Fruit fly (Drosophila melanogaster) whole organism, adult: Measurements from ENCODE around the gene CG14022.
A peak's percentile ranks its signal among the peaks of the same experiment; 100 is the strongest.

Experiments used
- CG11617 ChIP-seq: fragments of 200-800 bp; sonication (Bioruptor generic); optimal IDR thresholded peaks from 2 replicates; lab custom pipeline; 2017; ENCODE audit warnings: mild to moderate bottlenecking, missing biosample characterization, missing genetic modification reagents, missing genetic modification characterization
- CG12768 ChIP-seq: fragments of 200-800 bp; sonication (Bioruptor generic); optimal IDR thresholded peaks from 2 replicates; lab custom pipeline; 2017; ENCODE audit warnings: missing biosample characterization, missing genetic modification characterization, mild to moderate bottlenecking, moderate library complexity, missing genetic modification reagents
- CG14711 ChIP-seq: fragments of 200-800 bp; sonication (Bioruptor generic); optimal IDR thresholded peaks from 2 replicates; lab custom pipeline; 2018; ENCODE audit warnings: missing biosample characterization, mild to moderate bottlenecking, missing genetic modification characterization, moderate library complexity
- CG1620 ChIP-seq: fragments of 200-800 bp; sonication (Bioruptor generic); optimal IDR thresholded peaks from 2 replicates; lab custom pipeline; 2016; ENCODE audit warnings: missing biosample characterization, missing genetic modification characterization
- CG33017 ChIP-seq: fragments of 200-800 bp; sonication (Bioruptor generic); optimal IDR thresholded peaks from 2 replicates; lab custom pipeline; 2018; ENCODE audit warnings: missing biosample characterization, mild to moderate bottlenecking, missing genetic modification characterization, moderate library complexity
- CG5204 ChIP-seq: fragments of 200-800 bp; sonication (Bioruptor generic); optimal IDR thresholded peaks from 2 replicates; lab custom pipeline; 2016; ENCODE audit warnings: missing biosample characterization, missing genetic modification characterization
- CG7045 ChIP-seq: fragments of 200-800 bp; sonication (Bioruptor generic); optimal IDR thresholded peaks from 2 replicates; lab custom pipeline; 2017; ENCODE audit warnings: missing biosample characterization, mild to moderate bottlenecking, missing genetic modification characterization
- CG7101 ChIP-seq: fragments of 200-800 bp; sonication (Bioruptor generic); optimal IDR thresholded peaks from 2 replicates; lab custom pipeline; 2018; ENCODE audit warnings: missing biosample characterization, mild to moderate bottlenecking, missing genetic modification characterization, moderate library complexity
- Clk ChIP-seq: fragments of 200-800 bp; sonication (Bioruptor generic); optimal IDR thresholded peaks from 2 replicates; lab custom pipeline; 2017; ENCODE audit warnings: missing biosample characterization, missing genetic modification characterization
- Crg-1 ChIP-seq: fragments of 200-800 bp; sonication (Bioruptor generic); optimal IDR thresholded peaks from 2 replicates; lab custom pipeline; 2016; ENCODE audit warnings: missing biosample characterization, missing genetic modification characterization
- Hr96 ChIP-seq: fragments of 200-800 bp; sonication (Bioruptor generic); optimal IDR thresholded peaks from 2 replicates; lab custom pipeline; 2016; ENCODE audit warnings: missing biosample characterization, missing genetic modification characterization
- Mnt ChIP-seq: fragments of 200-800 bp; sonication (Bioruptor generic); optimal IDR thresholded peaks from 2 replicates; lab custom pipeline; 2016; ENCODE audit warnings: missing biosample characterization, mild to moderate bottlenecking, missing genetic modification characterization
- bab1 ChIP-seq: fragments of 200-800 bp; sonication (Bioruptor generic); optimal IDR thresholded peaks from 3 replicates; lab custom pipeline; 2019; ENCODE audit warnings: missing biosample characterization, mild to moderate bottlenecking, missing genetic modification characterization, moderate library complexity
- cic ChIP-seq: fragments of 200-800 bp; sonication (Bioruptor generic); optimal IDR thresholded peaks from 2 replicates; lab custom pipeline; 2017; ENCODE audit warnings: missing biosample characterization, mild to moderate bottlenecking, missing genetic modification characterization, moderate library complexity
- cnc ChIP-seq, 2 experiments: fragments of >200 bp; optimal IDR thresholded peaks; 2 replicates each; lab custom pipeline; 2017
- kay ChIP-seq: fragments of 200-800 bp; sonication (Bioruptor generic); peaks from one replicate; lab custom pipeline; 2016; ENCODE audit warnings: missing biosample characterization, missing genetic modification characterization, borderline replicate concordance
- ovo ChIP-seq: fragments of 200-800 bp; sonication (Bioruptor generic); optimal IDR thresholded peaks from 2 replicates; lab custom pipeline; 2016; ENCODE audit warnings: missing biosample characterization, missing genetic modification characterization
- pad ChIP-seq: fragments of 200-800 bp; sonication (Bioruptor generic); optimal IDR thresholded peaks from 3 replicates; lab custom pipeline; 2017; ENCODE audit warnings: missing biosample characterization, missing genetic modification characterization, mild to moderate bottlenecking, moderate library complexity, missing genetic modification reagents
- tj ChIP-seq: fragments of 200-800 bp; sonication (Bioruptor generic); optimal IDR thresholded peaks from 3 replicates; lab custom pipeline; 2017; ENCODE audit warnings: missing biosample characterization, mild to moderate bottlenecking, missing genetic modification characterization, moderate library complexity
- toe ChIP-seq: fragments of 200-800 bp; sonication (Bioruptor generic); optimal IDR thresholded peaks from 2 replicates; lab custom pipeline; 2016; ENCODE audit warnings: missing biosample characterization, missing genetic modification characterization

CG14022 gene

dm6 chr2L:5306373-5306997 is 22.2 kb downstream of the CG14022 start:
- peak; percentile 42 for TF ChIP-seq CG7101 (tag; lab: Kevin White, UChicago)
- TF ChIP-seq CG11617 (GFP tag; lab: Kevin White, UChicago): peak; percentile 47
- peak; percentile 21 for TF ChIP-seq CG14711
- no peak for TF ChIP-seq Crg-1 (GFP tag; lab: Kevin White, UChicago)
- peak; percentile 2 for TF ChIP-seq ovo
- TF ChIP-seq kay (GFP tag; lab: Kevin White, UChicago): peak; percentile 98
- no peak for TF ChIP-seq bab1 (GFP tag; lab: Kevin White, UChicago)
- TF ChIP-seq CG33017 (tag; lab: Kevin White, UChicago): peak; percentile 66
- TF ChIP-seq CG7045 (GFP tag; lab: Kevin White, UChicago): peak; percentile 49
- TF ChIP-seq Clk: peak; percentile 58
- peak; percentile 43 for TF ChIP-seq toe
- TF ChIP-seq CG12768: peak; percentile 84
- peak; percentile 51 for TF ChIP-seq tj (GFP tag; lab: Kevin White, UChicago)
- TF ChIP-seq cic: peak; percentile 98
- peak; percentile 50 for TF ChIP-seq pad (GFP tag; lab: Kevin White, UChicago)
- TF ChIP-seq cnc (optimal IDR thresholded peaks at IDR 0.05; lab: Kevin White, UChicago): peak in 1 of 2 experiments; percentile 14
- peak; percentile 22 for TF ChIP-seq CG1620 (GFP tag; lab: Kevin White, UChicago)
- peak; percentile 33 for TF ChIP-seq Hr96
- peak; percentile 95 for TF ChIP-seq Mnt
- no peak for TF ChIP-seq CG5204 (GFP tag; lab: Kevin White, UChicago)

- TF ChIP-seq toe (peak; percentile 63), CG12768 (peak; percentile 91), kay (GFP tag; lab: Kevin White, UChicago) (peak; percentile 98), tj (GFP tag; lab: Kevin White, UChicago) (peak; percentile 93), Mnt (peak; percentile 91), ovo (peak; percentile 56), CG5204 (GFP tag; lab: Kevin White, UChicago) (no peak), CG11617 (GFP tag; lab: Kevin White, UChicago) (no peak), cnc (optimal IDR thresholded peaks at IDR 0.05; lab: Kevin White, UChicago) (no peak), CG1620 (GFP tag; lab: Kevin White, UChicago) (no peak), Crg-1 (GFP tag; lab: Kevin White, UChicago) (no peak), pad (GFP tag; lab: Kevin White, UChicago) (peak; percentile 29), Hr96 (peak; percentile 22), bab1 (GFP tag; lab: Kevin White, UChicago) (peak; percentile 4), Clk (peak; percentile 91), CG14711 (no peak), CG7045 (GFP tag; lab: Kevin White, UChicago) (no peak), CG7101 (tag; lab: Kevin White, UChicago) (no peak), CG33017 (tag; lab: Kevin White, UChicago) (no peak), cic (peak; percentile 99)
These were observed 23.3 kb downstream of the CG14022 start for dm6 chr2L:5305240-5305875.

- TF ChIP-seq ovo (peak; percentile 11), kay (GFP tag; lab: Kevin White, UChicago) (peak; percentile 92), CG14711 (peak; percentile 30), Hr96 (peak; percentile 37), CG12768 (peak; percentile 24), CG1620 (GFP tag; lab: Kevin White, UChicago) (no peak), Crg-1 (GFP tag; lab: Kevin White, UChicago) (peak; percentile 32), cic (peak; percentile 67), toe (no peak), pad (GFP tag; lab: Kevin White, UChicago) (no peak), bab1 (GFP tag; lab: Kevin White, UChicago) (no peak), Clk (no peak), CG7045 (GFP tag; lab: Kevin White, UChicago) (peak; percentile 24), CG5204 (GFP tag; lab: Kevin White, UChicago) (no peak), CG7101 (tag; lab: Kevin White, UChicago) (peak; percentile 47), Mnt (peak; percentile 15), tj (GFP tag; lab: Kevin White, UChicago) (no peak), CG33017 (tag; lab: Kevin White, UChicago) (peak; percentile 11), CG11617 (GFP tag; lab: Kevin White, UChicago) (no peak), cnc (optimal IDR thresholded peaks at IDR 0.05; lab: Kevin White, UChicago) (no peak)
These were observed 24.3 kb downstream of the CG14022 start for dm6 chr2L:5304367-5304766.

DNA sequence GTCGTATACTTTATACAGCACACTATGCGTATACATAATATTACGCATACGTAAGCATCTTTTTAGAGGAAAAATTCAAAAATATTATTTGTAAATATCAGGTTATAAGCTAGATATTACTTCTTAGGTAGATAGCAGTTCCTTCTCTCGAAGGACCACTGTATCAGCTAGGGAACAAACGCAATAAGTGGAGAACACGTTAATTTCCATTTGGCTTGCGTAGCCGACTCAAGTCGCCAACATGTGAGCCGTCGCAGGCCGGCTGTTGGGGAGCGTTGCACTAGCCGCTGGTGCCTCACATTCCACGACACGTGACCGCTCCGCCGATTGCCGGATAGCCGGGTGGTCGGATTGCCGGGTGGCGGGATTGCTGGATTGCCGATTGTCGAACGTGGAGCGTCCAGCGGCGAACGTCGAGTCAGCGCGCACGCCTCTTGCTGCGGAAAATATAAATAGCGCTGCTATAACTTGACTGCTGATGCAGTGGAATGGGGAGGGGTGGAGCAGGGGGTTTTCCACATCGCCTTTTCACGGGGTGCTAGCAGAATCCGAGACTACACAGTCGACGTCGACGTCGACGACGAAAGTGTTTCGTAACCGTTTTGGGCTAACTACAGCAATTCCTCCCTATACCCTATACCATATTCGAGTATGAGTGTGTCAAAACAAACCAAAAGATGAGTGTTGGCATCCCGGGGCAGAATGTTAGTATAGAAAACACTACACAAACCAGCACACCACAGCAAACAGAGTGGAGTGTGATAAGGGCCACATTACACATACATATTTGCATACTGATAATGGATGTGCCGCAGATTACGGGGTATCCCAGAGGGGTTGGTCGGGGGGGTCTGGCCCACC is 25.4 kb downstream of the CG14022 start:
- TF ChIP-seq Mnt (peak; percentile 80), Hr96 (peak; percentile 60), CG14711 (peak; percentile 83), Crg-1 (GFP tag; lab: Kevin White, UChicago) (peak; percentile 17), tj (GFP tag; lab: Kevin White, UChicago) (peak; percentile 100), toe (peak; percentile 79), CG11617 (GFP tag; lab: Kevin White, UChicago) (peak; percentile 77), CG7101 (tag; lab: Kevin White, UChicago) (peak; percentile 72), pad (GFP tag; lab: Kevin White, UChicago) (peak; percentile 69), cic (peak; percentile 93), CG5204 (GFP tag; lab: Kevin White, UChicago) (peak; percentile 78), ovo (peak; percentile 22), bab1 (GFP tag; lab: Kevin White, UChicago) (peak; percentile 51), cnc (optimal IDR thresholded peaks at IDR 0.05; lab: Kevin White, UChicago) (peak in 1 of 2 experiments; percentile 46), CG1620 (GFP tag; lab: Kevin White, UChicago) (no peak), CG12768 (peak; percentile 68), CG33017 (tag; lab: Kevin White, UChicago) (peak; percentile 60), Clk (peak; percentile 91), kay (GFP tag; lab: Kevin White, UChicago) (peak; percentile 95), CG7045 (GFP tag; lab: Kevin White, UChicago) (peak; percentile 75)
